Fruit fly (Drosophila melanogaster) S2 (cell line): Measurements from ENCODE around the gene CG12035.

ENCODE experiments used
- CG8478 ChIP-seq: fragments of >200 bp; optimal IDR thresholded peaks from 2 replicates; lab custom pipeline; 2018
- CTCF ChIP-seq, 2 experiments: fragments of >200 bp; optimal IDR thresholded peaks; 2 replicates each; lab custom pipeline; 2018

Gene CG12035

DNA sequence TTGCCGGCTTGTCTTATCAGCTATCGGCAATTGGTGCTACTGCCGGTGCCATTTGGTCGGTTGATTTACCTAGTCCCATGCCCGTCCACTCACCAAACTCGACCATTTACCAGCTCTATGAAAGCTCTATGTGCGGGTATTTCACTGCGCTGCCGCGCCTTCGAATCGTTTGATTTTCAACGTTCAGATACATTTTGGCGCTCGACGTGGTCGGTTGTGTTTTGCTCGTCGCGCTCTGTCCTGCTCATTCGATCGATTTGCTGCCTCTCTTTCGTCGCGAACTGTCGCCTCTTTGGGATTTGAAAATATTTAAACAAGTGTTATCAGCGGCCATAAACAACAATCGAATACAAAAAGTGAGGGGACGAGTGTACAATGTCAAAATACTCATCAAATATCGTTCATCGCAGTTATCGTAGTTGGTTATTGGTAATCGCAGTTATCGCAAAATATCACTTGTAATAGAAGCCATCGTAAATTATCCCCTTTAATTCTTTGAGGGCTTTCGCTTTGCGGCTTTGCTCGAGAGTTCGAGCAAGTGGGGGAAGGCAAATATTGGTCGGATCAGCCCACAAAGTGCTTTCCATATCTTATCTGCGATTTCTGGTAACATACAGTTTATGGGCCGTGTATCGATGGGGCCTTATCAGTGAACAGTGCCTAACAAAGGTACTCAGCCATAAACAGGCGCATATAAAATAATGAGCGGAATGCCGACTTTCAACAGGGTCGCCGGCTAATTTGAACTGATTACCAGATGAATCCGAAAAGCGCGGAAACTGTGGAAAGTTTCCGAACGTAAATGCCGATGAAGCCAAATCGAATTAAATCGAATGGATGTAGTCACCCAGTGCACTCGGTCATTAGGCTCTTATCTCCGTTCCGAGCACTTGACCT is 17.7 kb downstream of the CG12035 start:
- TF ChIP-seq CG8478 (lab: Kevin White, UChicago) (no peak), CTCF (optimal IDR thresholded peaks at IDR 0.05; lab: Kevin White, UChicago) (no peak)

DNA sequence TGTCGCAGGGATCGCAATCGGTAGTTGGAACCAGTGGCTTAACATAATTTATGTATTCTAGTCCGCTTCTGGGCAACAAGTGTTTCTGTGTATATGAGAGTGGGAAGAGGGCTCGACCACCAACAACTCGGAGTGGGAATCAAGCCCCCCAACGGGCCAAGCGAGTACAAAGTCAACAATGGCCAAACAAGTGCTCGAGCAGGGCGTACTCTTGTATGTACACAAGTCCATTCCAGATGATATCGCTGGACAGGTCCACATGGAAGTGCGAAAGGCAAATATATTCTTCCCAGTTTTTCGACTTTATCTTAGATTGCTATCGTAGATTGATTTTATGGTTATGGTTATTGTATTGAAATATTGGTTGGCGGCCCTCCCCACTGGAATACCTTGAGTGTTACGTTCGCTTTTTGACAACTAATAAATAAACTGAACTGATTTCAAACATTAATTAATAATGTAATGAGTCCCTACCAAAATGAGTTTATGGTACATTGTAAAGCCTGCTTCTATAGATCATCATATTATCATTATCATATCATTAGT is 18.4 kb downstream of the CG12035 start:
- TF ChIP-seq CTCF (optimal IDR thresholded peaks at IDR 0.05; lab: Kevin White, UChicago) (no peak), CG8478 (lab: Kevin White, UChicago) (no peak)

DNA sequence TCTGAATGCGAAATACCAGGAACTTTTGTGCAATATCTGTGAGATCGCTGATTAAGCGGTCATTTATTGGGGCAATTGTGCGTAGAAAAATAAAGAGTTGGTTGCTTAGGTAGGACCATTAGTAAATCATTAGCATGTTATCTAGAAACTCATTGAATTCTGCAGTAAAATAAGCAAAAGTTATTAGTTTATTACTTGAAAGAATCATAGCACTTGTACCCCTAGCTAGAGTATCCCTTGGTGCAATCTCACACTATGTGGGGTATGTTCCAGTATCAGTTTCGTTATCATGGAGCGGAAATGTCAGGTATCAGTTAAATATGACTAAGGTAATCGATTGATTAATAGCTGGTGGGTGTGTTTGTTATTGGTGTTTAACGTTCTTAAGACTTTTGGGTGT is 21.2 kb downstream of the CG12035 start:
- no peak for TF ChIP-seq CG8478 (lab: Kevin White, UChicago)
- no peak for TF ChIP-seq CTCF (optimal IDR thresholded peaks at IDR 0.05; lab: Kevin White, UChicago)

DNA sequence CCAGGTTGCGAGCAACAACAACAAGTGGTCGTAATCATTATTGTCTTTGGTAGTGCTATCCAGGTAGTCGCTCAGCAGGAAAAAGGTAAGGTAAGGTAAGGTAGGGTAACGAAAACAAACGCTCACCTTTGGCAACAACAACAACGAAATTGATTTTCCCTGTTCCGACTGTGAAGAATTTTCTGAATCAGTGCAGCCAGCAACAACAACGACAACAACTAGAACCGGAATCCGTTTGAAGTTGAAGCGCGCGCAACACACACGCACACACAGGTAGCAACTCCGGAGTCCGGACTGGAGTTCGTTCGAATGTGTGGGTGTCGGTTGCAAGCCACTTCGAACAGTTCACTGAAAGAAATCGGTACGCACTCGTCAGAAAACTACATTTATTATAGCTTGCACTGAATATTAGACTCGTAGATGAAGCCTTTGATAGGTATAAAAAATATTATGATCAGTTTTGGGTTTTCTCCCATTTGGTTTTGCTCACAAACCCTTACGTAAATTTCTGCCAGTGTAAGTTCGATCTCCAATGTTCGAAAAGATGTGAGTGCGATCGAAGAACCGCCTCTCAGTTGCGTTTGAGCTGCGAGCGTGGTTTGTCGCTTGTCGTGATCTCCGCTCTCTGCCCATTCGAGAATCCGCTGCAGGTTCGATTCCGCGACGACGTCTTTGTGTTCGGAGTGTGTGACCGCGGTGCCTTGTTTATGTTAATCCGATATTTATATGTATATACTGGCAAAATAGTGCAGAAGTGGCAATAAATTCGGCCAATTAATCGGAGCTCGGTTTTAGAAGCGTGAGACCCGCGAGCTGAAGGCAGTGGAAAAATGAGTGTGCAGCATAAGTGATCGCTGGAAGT is 22.4 kb downstream of the CG12035 start, which contains the start of gene CG13921:
CG13921 (plus strand) TSS at position 570 of the 862 bp plus-strand sequence.
- TF ChIP-seq CTCF (optimal IDR thresholded peaks at IDR 0.05; lab: Kevin White, UChicago) (no peak), CG8478 (lab: Kevin White, UChicago) (no peak)

DNA sequence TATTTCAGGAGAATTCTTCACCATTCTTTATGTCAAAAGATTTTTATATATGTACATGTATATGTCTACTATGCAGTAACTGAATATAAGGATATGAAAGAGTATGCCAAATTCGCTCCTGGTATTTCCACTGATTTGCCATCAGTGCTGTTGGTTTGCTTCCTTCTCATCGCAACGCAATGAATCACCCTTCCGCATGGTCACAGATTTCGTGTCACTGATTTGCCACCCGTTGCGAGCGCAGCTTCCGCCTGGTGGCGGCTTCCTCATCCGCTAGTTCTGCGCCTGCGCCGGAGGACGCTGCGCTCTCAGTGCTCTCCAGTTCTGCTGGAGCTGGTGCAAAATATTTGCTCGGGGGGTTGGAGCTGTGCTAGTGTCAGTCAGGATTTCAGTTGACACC is 24.0 kb downstream of the CG12035 start:
- no peak for TF ChIP-seq CG8478 (lab: Kevin White, UChicago)

DNA sequence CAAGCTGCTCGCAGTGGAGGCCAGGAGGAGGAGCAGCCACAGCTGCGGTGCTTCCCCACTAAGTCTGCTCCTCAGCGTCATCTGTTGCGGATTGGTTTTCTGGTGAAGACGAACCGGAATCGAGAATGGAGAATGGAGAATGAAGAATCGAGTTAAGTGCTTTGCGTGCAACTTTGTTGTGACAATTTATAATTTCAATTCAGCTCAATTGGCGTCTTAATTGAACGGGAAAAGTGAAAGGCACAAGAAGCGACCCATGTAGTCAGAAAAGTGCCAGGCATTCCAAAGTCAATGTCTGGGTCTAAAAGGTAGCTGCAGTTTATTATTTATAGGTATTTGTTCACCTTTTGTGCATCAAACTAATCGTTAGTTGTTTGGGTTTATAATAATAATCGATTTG is 30.1 kb downstream of the CG12035 start:
- TF ChIP-seq CTCF (optimal IDR thresholded peaks at IDR 0.05; lab: Kevin White, UChicago), result no peak
- no peak for TF ChIP-seq CG8478 (lab: Kevin White, UChicago)

DNA sequence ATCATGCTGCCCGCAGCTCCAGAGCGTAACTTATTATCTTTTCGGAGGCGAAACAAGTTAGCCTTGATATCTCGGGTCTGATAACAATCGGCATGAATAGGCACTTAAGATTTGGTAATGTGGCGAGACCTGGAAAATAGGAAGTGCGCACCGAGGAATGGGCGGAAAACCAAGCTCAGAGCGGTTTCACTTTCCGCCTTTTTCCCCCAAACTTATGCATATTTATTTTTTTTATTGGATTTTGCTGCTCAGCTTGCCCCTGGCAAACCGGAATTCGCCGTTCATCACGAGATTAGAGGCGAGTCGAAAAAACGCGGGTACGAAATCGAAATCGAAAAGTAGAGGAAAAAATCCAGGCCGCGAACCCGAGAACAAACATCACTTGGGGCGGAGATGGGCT is 30.7 kb downstream of the CG12035 start:
- TF ChIP-seq CTCF (optimal IDR thresholded peaks at IDR 0.05; lab: Kevin White, UChicago) (no peak), CG8478 (lab: Kevin White, UChicago) (no peak)

DNA sequence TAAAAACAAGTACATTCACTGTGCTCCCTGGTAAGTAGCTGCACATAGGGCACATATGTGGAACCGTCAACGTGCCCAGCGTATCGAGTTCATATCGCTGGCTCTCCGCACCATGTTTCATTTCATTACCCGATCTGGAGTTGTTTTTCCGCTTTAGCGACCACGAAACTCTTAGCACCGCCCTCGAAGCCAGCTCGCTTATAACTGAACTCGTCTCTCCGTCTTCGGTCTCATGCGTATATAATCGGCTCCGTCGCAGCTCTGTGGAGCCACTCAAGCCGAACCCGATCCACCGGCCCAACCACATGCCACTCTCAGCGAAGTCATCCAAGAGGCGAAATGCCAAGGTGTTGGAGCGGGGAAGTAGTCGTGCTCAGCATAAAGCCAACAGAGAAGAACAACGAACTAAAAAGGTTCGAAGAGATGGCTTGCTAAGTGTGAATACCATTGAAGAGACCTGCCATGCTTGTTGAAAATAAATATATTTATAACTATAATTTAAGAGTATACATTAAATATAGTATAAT is 31.3 kb downstream of the CG12035 start, which contains the start of gene Cht2:
Cht2 (minus strand) TSS at position 477 of the 527 bp plus-strand sequence.
- TF ChIP-seq CTCF (optimal IDR thresholded peaks at IDR 0.05; lab: Kevin White, UChicago), result no peak
- no peak for TF ChIP-seq CG8478 (lab: Kevin White, UChicago)

DNA sequence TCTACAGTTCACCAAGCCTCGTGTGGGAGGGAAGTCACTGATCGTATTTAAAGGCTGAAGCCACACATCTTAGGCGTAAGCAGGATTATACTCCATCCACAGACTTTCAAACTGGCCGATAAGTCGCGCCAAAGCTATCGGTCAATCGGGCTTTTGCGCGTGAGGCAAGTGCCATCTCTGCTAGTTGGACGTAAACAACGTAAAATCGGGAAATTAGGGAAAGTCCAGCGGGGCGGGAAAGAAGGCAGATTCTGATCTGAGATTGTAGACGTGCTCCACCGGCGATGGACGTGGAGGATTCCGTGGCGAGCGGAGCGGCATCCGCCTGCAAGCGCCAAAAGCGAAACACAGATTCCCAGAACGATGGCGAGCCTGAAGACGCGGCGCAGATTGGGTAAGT is 32.0 kb downstream of the CG12035 start, which contains the start of gene CG8001:
CG8001 (plus strand) TSS at position 17 of the 400 bp plus-strand sequence.
- TF ChIP-seq CG8478 (lab: Kevin White, UChicago), result no peak
- no peak for TF ChIP-seq CTCF (optimal IDR thresholded peaks at IDR 0.05; lab: Kevin White, UChicago)

DNA sequence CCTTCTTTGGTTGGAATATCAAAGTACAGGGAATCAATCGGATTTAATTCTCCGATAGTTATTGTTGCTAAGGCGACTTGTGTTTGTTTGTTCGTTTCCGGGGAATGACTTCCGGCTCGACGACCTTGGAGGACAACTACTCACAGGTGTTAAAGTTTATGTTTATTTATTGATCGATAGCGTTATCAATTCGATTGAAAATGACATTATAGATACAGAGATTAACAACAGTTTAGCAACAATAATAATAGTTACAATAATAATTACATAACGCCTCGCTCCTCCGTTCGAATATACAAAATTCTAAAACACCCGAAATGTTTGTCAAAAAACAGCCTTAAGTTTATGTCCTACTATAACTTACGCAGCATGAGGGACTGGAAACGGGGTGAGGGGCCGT is 47.5 kb downstream of the CG12035 start, which contains the start of gene Dhc62B:
Dhc62B (minus strand) TSS at position 101 of the 400 bp plus-strand sequence.
- no peak for TF ChIP-seq CG8478 (lab: Kevin White, UChicago)

DNA sequence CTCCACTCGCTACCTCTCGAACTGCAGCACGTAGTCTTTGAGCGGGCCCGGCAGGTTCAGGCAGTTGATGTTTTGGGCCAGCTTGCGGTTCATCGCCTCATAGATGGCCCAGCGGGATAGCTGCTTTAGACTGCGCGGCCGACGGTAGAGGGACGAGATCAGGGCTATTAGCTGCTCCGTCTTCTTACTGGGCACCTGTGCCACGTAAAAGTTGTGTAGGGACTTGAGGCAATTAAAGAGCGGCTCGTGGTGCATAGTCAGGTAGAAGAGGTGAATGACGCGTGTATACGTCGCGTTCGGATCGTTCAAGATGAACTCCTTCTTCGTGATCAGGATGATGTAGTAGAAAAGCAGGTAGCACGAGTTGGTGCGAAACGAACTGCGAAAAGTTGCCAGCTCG is 48.4 kb downstream of the CG12035 start:
- TF ChIP-seq CG8478 (lab: Kevin White, UChicago), result no peak
- no peak for TF ChIP-seq CTCF (optimal IDR thresholded peaks at IDR 0.05; lab: Kevin White, UChicago)
